Worm (Caenorhabditis elegans): Measurements from ENCODE around the gene lgc-14.

DNA sequence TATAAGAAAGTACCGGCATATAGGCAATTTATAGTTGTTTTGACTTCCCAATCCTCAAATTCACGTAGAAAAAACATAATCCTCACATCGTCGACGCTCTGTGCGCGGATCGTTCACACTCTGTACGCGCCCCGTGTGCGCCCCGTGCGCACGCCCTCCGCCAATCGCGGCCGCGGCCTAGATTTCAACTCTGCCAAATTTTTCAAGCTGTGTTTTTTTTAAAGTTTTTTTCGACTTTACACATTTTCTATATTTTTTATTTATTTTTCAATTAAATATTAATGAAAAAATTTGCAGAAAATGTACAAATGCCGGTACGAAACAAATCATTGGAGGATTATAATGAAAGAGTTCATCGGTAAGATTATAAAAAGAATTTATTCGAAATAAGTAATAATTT lies 11.8 kb downstream of the lgc-14 start, which contains the start of gene T01H10.11:
- TF ChIP-seq fkh-10 (GFP tag; optimal IDR thresholded peaks at IDR 0.05), result no peak
- TF ChIP-seq lim-6 (tag; optimal IDR thresholded peaks at IDR 0.05), result no peak
- no peak for TF ChIP-seq C38D4.7 (GFP tag; optimal IDR thresholded peaks at IDR 0.05)
- no peak for TF ChIP-seq pha-4 (tag; optimal IDR thresholded peaks at IDR 0.05)
- no peak for TF ChIP-seq dmd-4 (tag; optimal IDR thresholded peaks at IDR 0.05; ENCODE audit: borderline replicate concordance)
- no peak for TF ChIP-seq pqm-1 (tag; optimal IDR thresholded peaks at IDR 0.05)
- no peak for TF ChIP-seq hlh-30 (tag; optimal IDR thresholded peaks at IDR 0.05; ENCODE audit: insufficient read depth)
